Worm (Caenorhabditis elegans): ENCODE results near the gene crh-2.

- TF ChIP-seq med-1 (GFP tag; optimal IDR thresholded peaks at IDR 0.05; ENCODE audit: insufficient read depth) (no peak), ztf-29 (GFP tag; IDR thresholded peaks at IDR 0.05) (no peak), cog-1 (tag; optimal IDR thresholded peaks at IDR 0.05) (no peak), flt-1 (GFP tag; IDR thresholded peaks at IDR 0.05) (no peak), T22C8.4 (GFP tag; IDR thresholded peaks at IDR 0.05) (no peak), tab-1 (GFP tag; IDR thresholded peaks at IDR 0.05) (no peak), ref-1 (GFP tag; conservative IDR thresholded peaks at IDR 0.05) (no peak), klf-2 (GFP tag; conservative IDR thresholded peaks at IDR 0.05) (no peak), ztf-23 (GFP tag; IDR thresholded peaks at IDR 0.05) (no peak)
These were observed 4.4 kb upstream of the crh-2 start for ce11 chrII:5191766-5192165.

Data from whole organism, midembryonic.